Worm (Caenorhabditis elegans) whole organism, L1 larva: ENCODE results near the gene ethe-1.

Source experiments
- dpl-1 ChIP-seq, 3 experiments: fragments of 150-350 bp in 2 of 3; sonication (generic microtip) in 1 of 3; optimal IDR thresholded peaks; 2 replicates each; lab custom pipeline; 2014 to 2017; ENCODE audit warnings: missing biosample characterization in 3 of 3, missing genetic modification characterization in 3 of 3, missing genetic modification reagents in 3 of 3
- nhr-11 ChIP-seq: fragments of 150-350 bp; optimal IDR thresholded peaks from 2 replicates; lab custom pipeline; 2014; ENCODE audit warnings: missing biosample characterization, missing genetic modification characterization

DNA sequence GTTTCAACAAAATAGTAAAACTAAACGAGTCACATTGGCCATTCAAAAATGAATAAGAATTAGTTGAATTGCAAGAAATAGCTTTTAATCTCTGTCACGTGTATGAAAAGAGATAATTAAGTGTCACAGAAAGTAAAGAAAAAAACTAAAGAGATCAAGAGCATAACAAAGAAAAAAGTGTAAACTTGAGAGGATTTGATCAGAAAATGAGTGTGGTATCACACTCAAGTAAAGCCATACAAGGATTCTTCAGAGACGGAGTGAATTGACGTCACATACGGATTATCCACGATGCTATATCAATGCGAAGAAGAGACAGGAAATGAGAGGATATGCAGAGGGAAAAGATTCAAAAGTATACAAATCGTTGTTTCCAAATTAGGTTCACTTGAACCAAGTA is 39.3 kb downstream of the ethe-1 start:
- TF ChIP-seq nhr-11, result no peak
- TF ChIP-seq dpl-1 (GFP tag; optimal IDR thresholded peaks at IDR 0.05; lab: Kevin White, UChicago), result no peak
